Worm (Caenorhabditis elegans): ENCODE data around the gene eat-20.

eat-20 gene

ce11 chrX:15509681-15510080 lies at the start of gene eat-20:
Gene eat-20, plus strand, starts transcription at chrX:15510011.
- no peak for TF ChIP-seq unc-62 (GFP tag; optimal IDR thresholded peaks at IDR 0.05)

- no peak for TF ChIP-seq unc-62 (GFP tag; optimal IDR thresholded peaks at IDR 0.05)
Measured at ce11 chrX:15465050-15465449, 44.8 kb upstream of the eat-20 start.

ce11 chrX:15466032-15466431 lies 43.8 kb upstream of the eat-20 start, which contains the start of gene sprr-1:
Gene sprr-1, plus strand, starts transcription at chrX:15466300.
- no peak for TF ChIP-seq unc-62 (GFP tag; optimal IDR thresholded peaks at IDR 0.05)

ce11 chrX:15468657-15469056 lies 41.2 kb upstream of the eat-20 start:
- no peak for TF ChIP-seq unc-62 (GFP tag; optimal IDR thresholded peaks at IDR 0.05)

ce11 chrX:15469957-15470548 lies 39.8 kb upstream of the eat-20 start:
- no peak for TF ChIP-seq unc-62 (GFP tag; optimal IDR thresholded peaks at IDR 0.05)

- TF ChIP-seq unc-62 (GFP tag; optimal IDR thresholded peaks at IDR 0.05) = no peak
Measured at ce11 chrX:15477309-15477708, 32.5 kb upstream of the eat-20 start, which contains the start of gene exc-1. Gene exc-1, minus strand, starts transcription at chrX:15477409.

ce11 chrX:15478717-15479116 lies 31.1 kb upstream of the eat-20 start, which contains the start of gene gcy-36:
Gene gcy-36, plus strand, starts transcription at chrX:15479017.
- TF ChIP-seq unc-62 (GFP tag; optimal IDR thresholded peaks at IDR 0.05) = no peak

ce11 chrX:15485262-15485661 lies 24.5 kb upstream of the eat-20 start:
- no peak for TF ChIP-seq unc-62 (GFP tag; optimal IDR thresholded peaks at IDR 0.05)

- no peak for TF ChIP-seq unc-62 (GFP tag; optimal IDR thresholded peaks at IDR 0.05)
Measured at ce11 chrX:15487162-15487561, 22.6 kb upstream of the eat-20 start.

- no peak for TF ChIP-seq unc-62 (GFP tag; optimal IDR thresholded peaks at IDR 0.05)
Measured at ce11 chrX:15487806-15488205, 22.0 kb upstream of the eat-20 start, which contains the start of gene H13N06.2. Gene H13N06.2, plus strand, starts transcription at chrX:15488106.

ce11 chrX:15491110-15491509 lies 18.7 kb upstream of the eat-20 start:
- no peak for TF ChIP-seq unc-62 (GFP tag; optimal IDR thresholded peaks at IDR 0.05)

ce11 chrX:15492759-15493158 lies 17.1 kb upstream of the eat-20 start:
- no peak for TF ChIP-seq unc-62 (GFP tag; optimal IDR thresholded peaks at IDR 0.05)

- no peak for TF ChIP-seq unc-62 (GFP tag; optimal IDR thresholded peaks at IDR 0.05)
Measured at ce11 chrX:15493322-15493721, 16.5 kb upstream of the eat-20 start, which contains the start of gene gob-1. Gene gob-1, plus strand, starts transcription at chrX:15493602.

ce11 chrX:15494154-15494553 lies 15.7 kb upstream of the eat-20 start:
- no peak for TF ChIP-seq unc-62 (GFP tag; optimal IDR thresholded peaks at IDR 0.05)

- no peak for TF ChIP-seq unc-62 (GFP tag; optimal IDR thresholded peaks at IDR 0.05)
Measured at ce11 chrX:15496927-15497605, 12.7 kb upstream of the eat-20 start, which contains the start of gene suox-1. Gene suox-1, plus strand, starts transcription at chrX:15497555.

- no peak for TF ChIP-seq unc-62 (GFP tag; optimal IDR thresholded peaks at IDR 0.05)
Measured at ce11 chrX:15502455-15503174, 7.2 kb upstream of the eat-20 start, which contains the start of gene H13N06.7. Gene H13N06.7, plus strand, starts transcription at chrX:15503124.
